Worm (Caenorhabditis elegans): ENCODE measurements around the gene unc-50.

DNA sequence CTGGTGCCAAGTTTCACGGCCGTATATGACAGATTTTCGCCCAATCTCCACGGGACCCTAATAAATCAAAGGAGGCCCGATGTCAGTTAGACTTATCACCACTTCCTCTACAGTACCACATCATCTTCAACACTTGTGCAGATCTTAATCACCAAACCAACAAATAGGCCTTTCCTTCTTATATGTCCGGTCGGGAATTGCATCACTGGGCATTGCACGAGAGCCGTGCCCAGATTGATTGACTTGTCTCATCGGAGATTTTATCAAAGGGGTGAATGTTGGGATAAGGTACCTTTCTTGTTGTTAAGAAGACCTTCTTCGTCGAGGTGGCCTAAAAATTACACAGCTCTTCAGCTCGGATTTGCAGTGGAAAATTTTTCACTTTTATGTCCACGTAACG is 26.8 kb upstream of the unc-50 start:
- TF ChIP-seq W03F9.2 (tag; optimal IDR thresholded peaks at IDR 0.05) (no peak), him-1 (tag; optimal IDR thresholded peaks at IDR 0.05) (no peak), dao-5 (tag; optimal IDR thresholded peaks at IDR 0.05) (no peak)
